Worm (Caenorhabditis elegans) whole organism, young adult: ENCODE measurements around the gene M162.5.

Source experiments
- F55B11.4 ChIP-seq: sonication (generic microtip); optimal IDR thresholded peaks from 2 replicates; lab custom pipeline; 2016; ENCODE audit warnings: missing compliant biosample characterization, missing genetic modification characterization, borderline replicate concordance; ENCODE audit not compliant: insufficient read depth
- ama-1 ChIP-seq, 3 experiments: fragments of 150-350 bp in 1 of 3; sonication (generic microtip) in 2 of 3; optimal IDR thresholded peaks; 2 replicates each; lab custom pipeline; 2014 to 2018; ENCODE audit warnings: missing biosample characterization in 2 of 3, missing genetic modification characterization in 2 of 3, missing genetic modification reagents in 2 of 3
- gei-17 ChIP-seq: fragments of 200-800 bp; sonication (Bioruptor generic); optimal IDR thresholded peaks from 2 replicates; lab custom pipeline; 2018; ENCODE audit warnings: mild to moderate bottlenecking, missing genetic modification characterization, missing compliant biosample characterization
- let-526 ChIP-seq: fragments of 200-800 bp; sonication (Bioruptor generic); IDR thresholded peaks from 2 replicates; pipeline ENCODE4 v1.3.6; 2022; ENCODE audit warnings: missing genetic modification reagents, missing genetic modification characterization, missing compliant biosample characterization
- mes-4 ChIP-seq: sonication (generic microtip); optimal IDR thresholded peaks from 2 replicates; lab custom pipeline; 2016; ENCODE audit warnings: missing genotype, missing genetic modification characterization, missing compliant biosample characterization
- nhr-27 ChIP-seq: fragments of 200-800 bp; sonication (Bioruptor generic); optimal IDR thresholded peaks from 2 replicates; lab custom pipeline; 2018; ENCODE audit warnings: mild to moderate bottlenecking, missing genetic modification characterization, moderate library complexity, missing compliant biosample characterization
- sea-2 ChIP-seq: fragments of 200-800 bp; sonication (Bioruptor generic); IDR thresholded peaks from 2 replicates; pipeline ENCODE4 v1.3.6; 2022; ENCODE audit warnings: missing genetic modification characterization, missing compliant biosample characterization
- snpc-3.4 ChIP-seq: sonication (generic microtip); optimal IDR thresholded peaks from 2 replicates; lab custom pipeline; 2017; ENCODE audit warnings: missing genetic modification characterization, mild to moderate bottlenecking, missing compliant biosample characterization, antibody characterized with exemption, moderate library complexity, missing genotype, missing genetic modification reagents
- unc-130 ChIP-seq: sonication (generic microtip); optimal IDR thresholded peaks from 2 replicates; lab custom pipeline; 2016; ENCODE audit warnings: missing genetic modification reagents, missing genetic modification characterization, missing compliant biosample characterization

ce11 chrV:19743794-19744193, 17.1 kb upstream of the M162.5 start:
- TF ChIP-seq gei-17 (GFP tag; lab: Kevin White, UChicago) (no peak), unc-130 (GFP tag; lab: Kevin White, UChicago) (no peak), ama-1 (optimal IDR thresholded peaks at IDR 0.05; lab: Kevin White, UChicago) (no peak), ama-1 (GFP tag; optimal IDR thresholded peaks at IDR 0.05; lab: Kevin White, UChicago) (no peak), nhr-27 (tag; lab: Kevin White, UChicago) (no peak), snpc-3.4 (tag; lab: Kevin White, UChicago) (no peak), sea-2 (GFP tag; lab: Robert Waterston, UW) (no peak), let-526 (GFP tag; lab: Robert Waterston, UW) (no peak), F55B11.4 (tag; lab: Kevin White, UChicago) (no peak), mes-4 (tag; lab: Kevin White, UChicago) (no peak)
